Worm (Caenorhabditis elegans) whole organism, L1 larva: ENCODE data around the gene Y57E12B.11.

Source experiments
- C04F5.9 ChIP-seq: sonication (generic microtip); optimal IDR thresholded peaks from 2 replicates; lab custom pipeline; 2016; ENCODE audit warnings: missing genetic modification characterization, missing compliant biosample characterization
- C34B4.2 ChIP-seq: sonication (generic microtip); optimal IDR thresholded peaks from 2 replicates; lab custom pipeline; 2017; ENCODE audit warnings: mild to moderate bottlenecking, missing genetic modification characterization, missing compliant biosample characterization
- F16B12.6 ChIP-seq: fragments of 150-350 bp; optimal IDR thresholded peaks from 2 replicates; lab custom pipeline; 2014; ENCODE audit warnings: missing biosample characterization, missing genetic modification characterization
- aha-1 ChIP-seq: fragments of 150-350 bp; optimal IDR thresholded peaks from 2 replicates; lab custom pipeline; 2014; ENCODE audit warnings: missing biosample characterization, missing genetic modification characterization
- alr-1 ChIP-seq: fragments of 200-800 bp; sonication (Bioruptor generic); optimal IDR thresholded peaks from 2 replicates; lab custom pipeline; 2018; ENCODE audit warnings: borderline replicate concordance, mild to moderate bottlenecking, missing genetic modification characterization, missing compliant biosample characterization
- aly-2 ChIP-seq: fragments of 150-350 bp; optimal IDR thresholded peaks from 2 replicates; lab custom pipeline; 2014; ENCODE audit warnings: missing biosample characterization, missing genetic modification characterization
- ama-1 ChIP-seq: fragments of 150-350 bp; optimal IDR thresholded peaks from 2 replicates; lab custom pipeline; 2014
- blmp-1 ChIP-seq: fragments of 150-350 bp; optimal IDR thresholded peaks from 2 replicates; lab custom pipeline; 2014; ENCODE audit warnings: missing biosample characterization, missing genetic modification characterization
- ceh-8 ChIP-seq: fragments of 200-800 bp; sonication (Bioruptor generic); optimal IDR thresholded peaks from 2 replicates; lab custom pipeline; 2018; ENCODE audit warnings: mild to moderate bottlenecking, missing genetic modification characterization, moderate library complexity, missing compliant biosample characterization
- ceh-90 ChIP-seq: sonication (generic microtip); optimal IDR thresholded peaks from 2 replicates; lab custom pipeline; 2016; ENCODE audit warnings: missing genetic modification characterization, missing compliant biosample characterization
- dpl-1 ChIP-seq, 3 experiments: fragments of 150-350 bp in 2 of 3; sonication (generic microtip) in 1 of 3; optimal IDR thresholded peaks; 2 replicates each; lab custom pipeline; 2014 to 2017; ENCODE audit warnings: missing biosample characterization in 3 of 3, missing genetic modification characterization in 3 of 3, missing genetic modification reagents in 3 of 3
- dsc-1 ChIP-seq: sonication (generic microtip); optimal IDR thresholded peaks from 2 replicates; lab custom pipeline; 2016; ENCODE audit warnings: mild to moderate bottlenecking, missing genetic modification characterization, missing compliant biosample characterization
- efl-1 ChIP-seq, 4 experiments: fragments of 150-350 bp; optimal IDR thresholded peaks in 3 of 4; peaks in 1 of 4; 1 replicate in 1 of 4; 2 replicates in 3 of 4; lab custom pipeline; 2014; ENCODE audit warnings: missing biosample characterization in 2 of 4, missing genetic modification characterization in 2 of 4, missing genetic modification reagents in 2 of 4
- egl-13 ChIP-seq: sonication (generic microtip); optimal IDR thresholded peaks from 2 replicates; lab custom pipeline; 2016; ENCODE audit warnings: missing genotype, missing genetic modification reagents, missing genetic modification characterization, missing compliant biosample characterization
- elt-2 ChIP-seq: sonication (generic microtip); optimal IDR thresholded peaks from 2 replicates; lab custom pipeline; 2016; ENCODE audit warnings: missing genetic modification characterization, mild to moderate bottlenecking, inconsistent platforms, missing compliant biosample characterization, missing genetic modification reagents
- elt-3 ChIP-seq, 6 experiments: fragments of 150-350 bp in 1 of 6; sonication (generic microtip); optimal IDR thresholded peaks; 2 replicates each; lab custom pipeline; 2017 to 2018; ENCODE audit warnings: missing biosample characterization in 6 of 6, missing genetic modification characterization in 6 of 6, inconsistent platforms in 1 of 6
- ets-5 ChIP-seq: fragments of 200-800 bp; sonication (Bioruptor generic); IDR thresholded peaks from 2 replicates; pipeline ENCODE4 v1.3.6; 2022; ENCODE audit warnings: missing genetic modification characterization, missing compliant biosample characterization
- fkh-8 ChIP-seq: sonication (generic microtip); optimal IDR thresholded peaks from 2 replicates; lab custom pipeline; 2016; ENCODE audit warnings: mild to moderate bottlenecking, missing genetic modification characterization, missing compliant biosample characterization
- fos-1 ChIP-seq: fragments of 150-350 bp; optimal IDR thresholded peaks from 2 replicates; lab custom pipeline; 2014; ENCODE audit warnings: missing biosample characterization, missing genetic modification characterization
- hpl-2 ChIP-seq: fragments of 150-350 bp; optimal IDR thresholded peaks from 2 replicates; lab custom pipeline; 2014; ENCODE audit warnings: missing biosample characterization, missing genetic modification reagents, missing genetic modification characterization
- irx-1 ChIP-seq: sonication (generic microtip); optimal IDR thresholded peaks from 2 replicates; lab custom pipeline; 2016; ENCODE audit warnings: missing genetic modification characterization, missing compliant biosample characterization
- lin-13 ChIP-seq: fragments of 150-350 bp; optimal IDR thresholded peaks from 2 replicates; lab custom pipeline; 2014; ENCODE audit warnings: missing biosample characterization, missing genetic modification reagents, missing genetic modification characterization
- lin-35 ChIP-seq, 2 experiments: fragments of 150-350 bp; optimal IDR thresholded peaks; 2 replicates each; lab custom pipeline; 2014; ENCODE audit warnings: missing biosample characterization in 2 of 2, missing genetic modification characterization in 2 of 2, missing genetic modification reagents in 2 of 2
- lin-39 ChIP-seq: fragments of 150-350 bp; optimal IDR thresholded peaks from 2 replicates; lab custom pipeline; 2014; ENCODE audit warnings: missing biosample characterization, missing genetic modification reagents, missing genetic modification characterization
- lir-3 ChIP-seq: sonication (generic microtip); optimal IDR thresholded peaks from 2 replicates; lab custom pipeline; 2016; ENCODE audit warnings: mild to moderate bottlenecking, missing genetic modification characterization, moderate library complexity, missing compliant biosample characterization; ENCODE audit not compliant: poor library complexity
- lsy-2 ChIP-seq, 2 experiments: fragments of 150-350 bp; optimal IDR thresholded peaks; 2 replicates each; lab custom pipeline; 2014; ENCODE audit warnings: missing biosample characterization in 2 of 2, missing genetic modification characterization in 2 of 2
- mdl-1 ChIP-seq, 2 experiments: fragments of 150-350 bp; optimal IDR thresholded peaks; 2 replicates each; lab custom pipeline; 2014 to 2017; ENCODE audit warnings: missing biosample characterization in 2 of 2, missing genetic modification characterization in 2 of 2, inconsistent platforms in 1 of 2
- mef-2 ChIP-seq: fragments of 150-350 bp; optimal IDR thresholded peaks from 2 replicates; lab custom pipeline; 2014; ENCODE audit warnings: missing biosample characterization, missing genetic modification characterization
- nhr-12 ChIP-seq: sonication (generic microtip); optimal IDR thresholded peaks from 2 replicates; lab custom pipeline; 2017; ENCODE audit warnings: missing biosample characterization, missing genetic modification characterization
- nhr-90 ChIP-seq: sonication (generic microtip); optimal IDR thresholded peaks from 2 replicates; lab custom pipeline; 2016; ENCODE audit warnings: mild to moderate bottlenecking, missing genetic modification characterization, missing compliant biosample characterization; ENCODE audit not compliant: poor library complexity
- pax-3 ChIP-seq: fragments of 200-800 bp; sonication (Bioruptor generic); optimal IDR thresholded peaks from 2 replicates; lab custom pipeline; 2018; ENCODE audit warnings: mild to moderate bottlenecking, missing genetic modification characterization, moderate library complexity, missing compliant biosample characterization
- pqm-1 ChIP-seq: sonication (generic microtip); optimal IDR thresholded peaks from 3 replicates; lab custom pipeline; 2017; ENCODE audit warnings: missing biosample characterization, missing genetic modification characterization
- rnt-1 ChIP-seq: sonication (generic microtip); optimal IDR thresholded peaks from 2 replicates; lab custom pipeline; 2016; ENCODE audit warnings: mild to moderate bottlenecking, missing genetic modification characterization, moderate library complexity, missing compliant biosample characterization
- snpc-4 ChIP-seq: fragments of 150-350 bp; optimal IDR thresholded peaks from 2 replicates; lab custom pipeline; 2014; ENCODE audit warnings: missing biosample characterization, missing genetic modification characterization
- sox-4 ChIP-seq: sonication (generic microtip); optimal IDR thresholded peaks from 2 replicates; lab custom pipeline; 2016; ENCODE audit warnings: missing genetic modification characterization, missing compliant biosample characterization
- sup-37 ChIP-seq: fragments of 200-800 bp; sonication (Bioruptor generic); optimal IDR thresholded peaks from 2 replicates; lab custom pipeline; 2018; ENCODE audit warnings: mild to moderate bottlenecking, missing genetic modification characterization, missing compliant biosample characterization
- tlp-1 ChIP-seq: fragments of 150-350 bp; optimal IDR thresholded peaks from 2 replicates; lab custom pipeline; 2014; ENCODE audit warnings: missing biosample characterization, missing genetic modification characterization
- unc-62 ChIP-seq: fragments of 150-350 bp; optimal IDR thresholded peaks from 2 replicates; lab custom pipeline; 2014; ENCODE audit warnings: missing biosample characterization, missing genetic modification reagents, missing genetic modification characterization
- unc-98 ChIP-seq: fragments of 200-800 bp; sonication (Bioruptor generic); IDR thresholded peaks from 2 replicates; pipeline ENCODE4 v1.3.6; 2022; ENCODE audit warnings: missing genetic modification characterization, missing compliant biosample characterization
- vab-15 ChIP-seq: sonication (generic microtip); optimal IDR thresholded peaks from 2 replicates; lab custom pipeline; 2017; ENCODE audit warnings: missing genotype, mild to moderate bottlenecking, missing genetic modification characterization, missing compliant biosample characterization
- ztf-4 ChIP-seq: fragments of 150-350 bp; optimal IDR thresholded peaks from 2 replicates; lab custom pipeline; 2014; ENCODE audit warnings: missing biosample characterization, missing genetic modification characterization

Gene Y57E12B.11

ce11 chrV:6993999-6994398 lies 44.3 kb upstream of the Y57E12B.11 start (continued):
- no peak for TF ChIP-seq aly-2 (tag; lab: Kevin White, UChicago)
- TF ChIP-seq mef-2 (tag; lab: Kevin White, UChicago), result no peak
- TF ChIP-seq dsc-1, result no peak
- no peak for TF ChIP-seq ama-1 (lab: Kevin White, UChicago)
- TF ChIP-seq lir-3 (tag; lab: Kevin White, UChicago), result no peak
- no peak for TF ChIP-seq fos-1 (tag; lab: Kevin White, UChicago)
- no peak for TF ChIP-seq lin-13 (GFP tag; lab: Kevin White, UChicago)
- TF ChIP-seq egl-13 (tag; lab: Kevin White, UChicago), result no peak
- no peak for TF ChIP-seq C04F5.9 (tag; lab: Kevin White, UChicago)
- peak; percentile 22 to 24 for TF ChIP-seq lsy-2 (tag; optimal IDR thresholded peaks at IDR 0.05; lab: Kevin White, UChicago)
- TF ChIP-seq lin-39, result no peak
- no peak for TF ChIP-seq pax-3 (tag; lab: Kevin White, UChicago)
- no peak for TF ChIP-seq sox-4
- no peak for TF ChIP-seq ets-5 (GFP tag; lab: Robert Waterston, UW)
- no peak for TF ChIP-seq F16B12.6 (tag; lab: Kevin White, UChicago)
- TF ChIP-seq rnt-1 (tag; lab: Kevin White, UChicago), result no peak
- no peak for TF ChIP-seq unc-62 (GFP tag; lab: Kevin White, UChicago)
- no peak for TF ChIP-seq snpc-4 (tag; lab: Kevin White, UChicago)
- TF ChIP-seq irx-1 (tag; lab: Kevin White, UChicago), result peak; percentile 29
- no peak for TF ChIP-seq pqm-1 (tag; lab: Kevin White, UChicago)
- TF ChIP-seq ceh-8 (GFP tag; lab: Kevin White, UChicago), result no peak
- TF ChIP-seq nhr-12 (tag; lab: Kevin White, UChicago), result no peak
- TF ChIP-seq ztf-4 (tag; lab: Kevin White, UChicago), result no peak
- TF ChIP-seq lin-35 (GFP tag; optimal IDR thresholded peaks at IDR 0.05; lab: Kevin White, UChicago), result peak in 1 of 2 experiments; percentile 74
- peak; percentile 23 for TF ChIP-seq elt-2 (tag; lab: Kevin White, UChicago)
- peak; percentile 30 for TF ChIP-seq hpl-2 (GFP tag; lab: Kevin White, UChicago)
- no peak for TF ChIP-seq vab-15 (tag; lab: Kevin White, UChicago)
- TF ChIP-seq dpl-1 (GFP tag; optimal IDR thresholded peaks at IDR 0.05; lab: Kevin White, UChicago), result peak in 1 of 3 experiments; percentile 12
- TF ChIP-seq alr-1, result no peak
- peak; percentile 76 for TF ChIP-seq blmp-1 (tag; lab: Kevin White, UChicago)
- no peak for TF ChIP-seq tlp-1 (tag; lab: Kevin White, UChicago)
- TF ChIP-seq sup-37 (GFP tag; lab: Kevin White, UChicago), result no peak
- TF ChIP-seq ceh-90 (tag; lab: Kevin White, UChicago), result no peak
- peak in 1 of 2 experiments; percentile 33 for TF ChIP-seq mdl-1 (tag; optimal IDR thresholded peaks at IDR 0.05; lab: Kevin White, UChicago)
- no peak for TF ChIP-seq aha-1 (tag; lab: Kevin White, UChicago)

- no peak for TF ChIP-seq C34B4.2 (tag; lab: Kevin White, UChicago)
- TF ChIP-seq nhr-90 (tag; lab: Kevin White, UChicago), result no peak
- no peak for TF ChIP-seq efl-1 (optimal IDR thresholded peaks at IDR 0.05; lab: Kevin White, UChicago)
- no peak for TF ChIP-seq efl-1 (GFP tag; optimal IDR thresholded peaks at IDR 0.05 in 1 of 2; lab: Kevin White, UChicago)
- TF ChIP-seq unc-98, result no peak
- no peak for TF ChIP-seq elt-3 (tag; optimal IDR thresholded peaks at IDR 0.05; lab: Kevin White, UChicago)
- TF ChIP-seq fkh-8 (tag; lab: Kevin White, UChicago), result peak; percentile 24
- TF ChIP-seq, all 84 proteins: peak for 1
Measured at ce11 chrV:6991771-6992170, 42.1 kb upstream of the Y57E12B.11 start, which contains the start of gene nhr-162. Gene nhr-162, minus strand, starts transcription at chrV:6991871.
